Worm (Caenorhabditis elegans) whole organism, L3 larva: ENCODE measurements around the gene spp-26.

Source experiments
- R02D3.7 ChIP-seq: fragments of 150-350 bp; optimal IDR thresholded peaks from 2 replicates; lab custom pipeline; 2014; ENCODE audit warnings: missing biosample characterization, missing genetic modification characterization
- ZK546.5 ChIP-seq: sonication (generic microtip); optimal IDR thresholded peaks from 2 replicates; lab custom pipeline; 2017; ENCODE audit warnings: missing biosample characterization, missing genetic modification characterization
- aly-2 ChIP-seq: fragments of 150-350 bp; optimal IDR thresholded peaks from 2 replicates; lab custom pipeline; 2014; ENCODE audit warnings: missing biosample characterization, missing genetic modification characterization
- ama-1 ChIP-seq: fragments of 150-350 bp; optimal IDR thresholded peaks from 2 replicates; lab custom pipeline; 2018
- ceh-16 ChIP-seq: sonication (generic microtip); optimal IDR thresholded peaks from 2 replicates; lab custom pipeline; 2017; ENCODE audit warnings: missing biosample characterization, missing genetic modification characterization
- ceh-28 ChIP-seq: fragments of 150-350 bp; optimal IDR thresholded peaks from 2 replicates; lab custom pipeline; 2014; ENCODE audit warnings: missing biosample characterization, missing genetic modification reagents, missing genetic modification characterization
- ceh-82 ChIP-seq: fragments of 150-350 bp; optimal IDR thresholded peaks from 2 replicates; lab custom pipeline; 2014; ENCODE audit warnings: missing biosample characterization, missing genetic modification characterization
- ceh-9 ChIP-seq: sonication (generic microtip); optimal IDR thresholded peaks from 2 replicates; lab custom pipeline; 2018; ENCODE audit warnings: missing biosample characterization, missing genetic modification characterization
- egl-27 ChIP-seq: sonication (generic microtip); optimal IDR thresholded peaks from 4 replicates; lab custom pipeline; 2017; ENCODE audit warnings: missing biosample characterization, missing genetic modification reagents, missing genetic modification characterization
- egl-5 ChIP-seq: fragments of 150-350 bp; optimal IDR thresholded peaks from 2 replicates; lab custom pipeline; 2017; ENCODE audit warnings: missing biosample characterization, missing genetic modification reagents, missing genetic modification characterization, inconsistent platforms
- elt-1 ChIP-seq: fragments of 150-350 bp; optimal IDR thresholded peaks from 2 replicates; lab custom pipeline; 2014; ENCODE audit warnings: missing biosample characterization, missing genetic modification characterization
- elt-2 ChIP-seq: sonication (generic microtip); optimal IDR thresholded peaks from 2 replicates; lab custom pipeline; 2016; ENCODE audit warnings: missing genetic modification reagents, mild to moderate bottlenecking, missing genetic modification characterization, missing compliant biosample characterization
- elt-3 ChIP-seq, 3 experiments: fragments of 150-350 bp in 1 of 3; sonication (generic microtip) in 2 of 3; optimal IDR thresholded peaks; 2 replicates in 2 of 3; 4 replicates in 1 of 3; lab custom pipeline; 2014 to 2017; ENCODE audit warnings: missing biosample characterization in 3 of 3, missing genetic modification characterization in 3 of 3
- eor-1 ChIP-seq, 2 experiments: fragments of 150-350 bp; optimal IDR thresholded peaks; 2 replicates each; lab custom pipeline; 2014 to 2018; ENCODE audit warnings: missing biosample characterization in 2 of 2, missing genetic modification characterization in 2 of 2
- fkh-10 ChIP-seq: sonication (generic microtip); optimal IDR thresholded peaks from 2 replicates; lab custom pipeline; 2017; ENCODE audit warnings: missing biosample characterization, missing genetic modification reagents, missing genetic modification characterization
- hmg-11 ChIP-seq: sonication (generic microtip); optimal IDR thresholded peaks from 2 replicates; lab custom pipeline; 2016; ENCODE audit warnings: missing genetic modification characterization, missing compliant biosample characterization
- jun-1 ChIP-seq: fragments of 150-350 bp; optimal IDR thresholded peaks from 2 replicates; lab custom pipeline; 2014; ENCODE audit warnings: missing biosample characterization, missing genetic modification reagents, missing genetic modification characterization
- lin-15B ChIP-seq: fragments of 150-350 bp; optimal IDR thresholded peaks from 2 replicates; lab custom pipeline; 2014; ENCODE audit warnings: missing biosample characterization, missing genetic modification characterization
- lin-39 ChIP-seq: fragments of 150-350 bp; optimal IDR thresholded peaks from 2 replicates; lab custom pipeline; 2018; ENCODE audit warnings: missing biosample characterization, missing genetic modification reagents, missing genetic modification characterization
- lsy-12 ChIP-seq: sonication (generic microtip); optimal IDR thresholded peaks from 2 replicates; lab custom pipeline; 2016; ENCODE audit warnings: mild to moderate bottlenecking, missing genetic modification characterization, missing compliant biosample characterization
- mdl-1 ChIP-seq: fragments of 150-350 bp; optimal IDR thresholded peaks from 2 replicates; lab custom pipeline; 2014; ENCODE audit warnings: missing biosample characterization, missing genetic modification characterization
- mml-1 ChIP-seq: fragments of 150-350 bp; sonication (generic microtip); optimal IDR thresholded peaks from 3 replicates; lab custom pipeline; 2014; ENCODE audit warnings: missing biosample characterization, missing genetic modification characterization
- nfya-1 ChIP-seq: sonication (generic microtip); optimal IDR thresholded peaks from 2 replicates; lab custom pipeline; 2017; ENCODE audit warnings: missing genetic modification characterization, mild to moderate bottlenecking, missing compliant biosample characterization, antibody characterized with exemption, moderate library complexity; ENCODE audit not compliant: insufficient read depth
- nhr-12 ChIP-seq: fragments of 150-350 bp; optimal IDR thresholded peaks from 2 replicates; lab custom pipeline; 2014; ENCODE audit warnings: missing biosample characterization, missing genetic modification characterization
- nhr-23 ChIP-seq: fragments of 150-350 bp; optimal IDR thresholded peaks from 2 replicates; lab custom pipeline; 2014; ENCODE audit warnings: missing biosample characterization, missing genetic modification reagents, missing genetic modification characterization
- nhr-237 ChIP-seq: fragments of 150-350 bp; optimal IDR thresholded peaks from 2 replicates; lab custom pipeline; 2014; ENCODE audit warnings: missing biosample characterization, missing genetic modification characterization
- nhr-25 ChIP-seq: sonication (generic microtip); optimal IDR thresholded peaks from 2 replicates; lab custom pipeline; 2017; ENCODE audit warnings: missing biosample characterization, missing genetic modification characterization
- nhr-28 ChIP-seq: fragments of 150-350 bp; optimal IDR thresholded peaks from 2 replicates; lab custom pipeline; 2014; ENCODE audit warnings: missing biosample characterization, missing genetic modification characterization
- nhr-43 ChIP-seq: sonication (generic microtip); optimal IDR thresholded peaks from 2 replicates; lab custom pipeline; 2016; ENCODE audit warnings: mild to moderate bottlenecking, missing genetic modification characterization, missing compliant biosample characterization; ENCODE audit not compliant: poor library complexity, severe bottlenecking
- nhr-67 ChIP-seq: fragments of 150-350 bp; optimal IDR thresholded peaks from 2 replicates; lab custom pipeline; 2014; ENCODE audit warnings: missing biosample characterization, missing genetic modification characterization
- nhr-77 ChIP-seq: fragments of 150-350 bp; optimal IDR thresholded peaks from 2 replicates; lab custom pipeline; 2014; ENCODE audit warnings: missing biosample characterization, missing genetic modification characterization
- pha-4 ChIP-seq: fragments of 150-350 bp; optimal IDR thresholded peaks from 2 replicates; lab custom pipeline; 2014; ENCODE audit warnings: missing biosample characterization, missing genetic modification reagents, missing genetic modification characterization
- pqm-1 ChIP-seq: fragments of 150-350 bp; optimal IDR thresholded peaks from 2 replicates; lab custom pipeline; 2017; ENCODE audit warnings: missing biosample characterization, missing genetic modification characterization, inconsistent platforms
- sea-2 ChIP-seq: fragments of 150-350 bp; sonication (generic microtip); optimal IDR thresholded peaks from 4 replicates; lab custom pipeline; 2014; ENCODE audit warnings: missing biosample characterization, missing genetic modification reagents, missing genetic modification characterization
- skn-1 ChIP-seq: fragments of 150-350 bp; optimal IDR thresholded peaks from 2 replicates; lab custom pipeline; 2014; ENCODE audit warnings: missing biosample characterization, missing genetic modification characterization
- snpc-4 ChIP-seq: fragments of 150-350 bp; optimal IDR thresholded peaks from 2 replicates; lab custom pipeline; 2014; ENCODE audit warnings: missing biosample characterization, missing genetic modification characterization
- tbx-2 ChIP-seq: sonication (generic microtip); optimal IDR thresholded peaks from 2 replicates; lab custom pipeline; 2016; ENCODE audit warnings: mild to moderate bottlenecking, missing genetic modification characterization, missing compliant biosample characterization
- unc-39 ChIP-seq: sonication (generic microtip); optimal IDR thresholded peaks from 4 replicates; lab custom pipeline; 2017; ENCODE audit warnings: missing biosample characterization, missing genetic modification characterization
- zag-1 ChIP-seq: fragments of 150-350 bp; optimal IDR thresholded peaks from 2 replicates; lab custom pipeline; 2014; ENCODE audit warnings: missing biosample characterization, missing genetic modification characterization
- ztf-4 ChIP-seq: fragments of 150-350 bp; optimal IDR thresholded peaks from 2 replicates; lab custom pipeline; 2014; ENCODE audit warnings: missing biosample characterization, missing genetic modification characterization

Gene spp-26

DNA sequence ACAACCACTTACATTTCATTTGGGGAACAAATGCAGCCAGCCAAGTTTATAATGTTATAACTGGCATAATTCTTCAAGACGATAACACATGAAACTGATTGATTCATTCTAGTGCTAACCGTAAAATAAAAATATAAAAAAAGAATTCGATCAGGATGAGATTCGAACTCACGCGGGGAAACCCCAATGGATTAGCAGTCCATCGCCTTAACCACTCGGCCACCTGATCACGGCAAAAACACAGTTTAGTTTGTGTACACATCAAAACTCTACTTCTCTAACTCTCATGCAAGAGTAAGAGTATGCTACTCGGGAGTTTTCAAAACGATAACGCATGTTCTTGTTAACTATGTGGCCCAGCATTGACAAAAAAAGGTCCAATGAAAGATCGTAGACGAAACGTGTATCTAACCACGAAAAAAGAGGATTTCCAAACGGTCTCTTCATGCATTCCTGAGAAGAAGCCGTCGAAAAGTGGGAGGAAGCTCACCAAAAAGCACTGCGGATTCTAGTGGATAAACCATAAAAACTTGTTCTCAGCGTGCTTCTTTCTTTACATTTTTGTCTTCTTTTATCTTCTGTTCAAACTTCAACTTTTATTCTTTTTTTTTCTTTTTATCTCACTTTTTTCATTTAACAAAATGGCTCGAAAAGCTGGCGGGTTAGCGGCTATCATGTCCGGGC lies 7.2 kb downstream of the spp-26 start, which contains the start of gene twk-10:
Gene twk-10, plus strand, starts transcription at position 634 of the 684 bp plus-strand sequence.
- TF ChIP-seq nhr-67 (tag; lab: Kevin White, UChicago), result no peak
- TF ChIP-seq R02D3.7, result no peak
- TF ChIP-seq nhr-28 (tag; lab: Kevin White, UChicago), result no peak
- no peak for TF ChIP-seq ceh-16 (tag; lab: Kevin White, UChicago)
- no peak for TF ChIP-seq nhr-12 (tag; lab: Kevin White, UChicago)
- no peak for TF ChIP-seq lin-39 (tag; lab: Kevin White, UChicago)
- no peak for TF ChIP-seq lsy-12 (tag; lab: Kevin White, UChicago)
- no peak for TF ChIP-seq sea-2
- no peak for TF ChIP-seq aly-2 (tag; lab: Kevin White, UChicago)
- peak; percentile 9 for TF ChIP-seq egl-27 (tag; lab: Kevin White, UChicago)
- TF ChIP-seq egl-5 (tag; lab: Kevin White, UChicago), result no peak
- no peak for TF ChIP-seq ceh-28 (tag; lab: Kevin White, UChicago)
- TF ChIP-seq nhr-23 (tag; lab: Kevin White, UChicago), result peak; percentile 12
- TF ChIP-seq nhr-77 (tag; lab: Kevin White, UChicago), result no peak
- no peak for TF ChIP-seq nfya-1 (tag; lab: Kevin White, UChicago)
- TF ChIP-seq lin-15B, result no peak
- no peak for TF ChIP-seq skn-1 (tag; lab: Kevin White, UChicago)
- no peak for TF ChIP-seq jun-1 (tag; lab: Kevin White, UChicago)
- TF ChIP-seq nhr-25 (tag; lab: Kevin White, UChicago), result no peak
- no peak for TF ChIP-seq ceh-9 (tag; lab: Kevin White, UChicago)
- no peak for TF ChIP-seq hmg-11
- TF ChIP-seq eor-1 (tag; optimal IDR thresholded peaks at IDR 0.05; lab: Kevin White, UChicago), result no peak
- TF ChIP-seq fkh-10 (GFP tag; lab: Kevin White, UChicago), result no peak
- TF ChIP-seq snpc-4 (tag; lab: Kevin White, UChicago), result no peak
- no peak for TF ChIP-seq elt-1 (tag; lab: Kevin White, UChicago)
- no peak for TF ChIP-seq ZK546.5
- TF ChIP-seq nhr-237 (tag; lab: Kevin White, UChicago), result no peak
- TF ChIP-seq zag-1 (tag; lab: Kevin White, UChicago), result no peak
- TF ChIP-seq pqm-1, result peak; percentile 5
- no peak for TF ChIP-seq tbx-2 (tag; lab: Kevin White, UChicago)
- TF ChIP-seq unc-39 (tag; lab: Kevin White, UChicago), result no peak
- TF ChIP-seq pha-4 (tag; lab: Kevin White, UChicago), result peak; percentile 60
- no peak for TF ChIP-seq ceh-82 (tag; lab: Kevin White, UChicago)
- TF ChIP-seq elt-2, result peak; percentile 32
- no peak for TF ChIP-seq ama-1
- peak; percentile 47 for TF ChIP-seq nhr-43 (tag; lab: Kevin White, UChicago)
- no peak for TF ChIP-seq elt-3 (tag; optimal IDR thresholded peaks at IDR 0.05; lab: Kevin White, UChicago)
- no peak for TF ChIP-seq mdl-1 (tag; lab: Kevin White, UChicago)
- TF ChIP-seq ztf-4 (tag; lab: Kevin White, UChicago), result no peak

DNA sequence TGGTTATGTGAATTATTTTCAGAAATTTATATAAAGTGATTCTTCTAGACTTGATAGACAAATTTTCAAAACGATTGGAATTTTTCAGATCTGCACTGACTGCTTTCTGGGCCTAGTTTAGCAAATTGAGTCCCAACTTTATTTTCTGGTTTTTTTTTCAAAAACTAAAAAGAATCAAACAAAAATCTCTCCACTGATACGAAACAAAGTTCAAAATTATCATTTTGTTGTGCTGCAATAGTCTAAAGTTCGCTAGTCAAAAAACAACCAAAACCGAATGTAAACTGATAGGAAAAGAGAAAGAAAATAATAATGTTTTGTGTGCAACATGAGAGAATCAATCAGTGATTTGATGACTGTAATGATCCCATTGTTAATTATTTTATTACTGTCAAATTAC lies 9.1 kb downstream of the spp-26 start, which contains the start of gene lipl-4:
Gene lipl-4, plus strand, starts transcription at position 301 of the 400 bp plus-strand sequence.
- TF ChIP-seq pqm-1, result peak; percentile 18
- TF ChIP-seq elt-2, result no peak
- peak; percentile 5 for TF ChIP-seq pha-4 (tag; lab: Kevin White, UChicago)

DNA sequence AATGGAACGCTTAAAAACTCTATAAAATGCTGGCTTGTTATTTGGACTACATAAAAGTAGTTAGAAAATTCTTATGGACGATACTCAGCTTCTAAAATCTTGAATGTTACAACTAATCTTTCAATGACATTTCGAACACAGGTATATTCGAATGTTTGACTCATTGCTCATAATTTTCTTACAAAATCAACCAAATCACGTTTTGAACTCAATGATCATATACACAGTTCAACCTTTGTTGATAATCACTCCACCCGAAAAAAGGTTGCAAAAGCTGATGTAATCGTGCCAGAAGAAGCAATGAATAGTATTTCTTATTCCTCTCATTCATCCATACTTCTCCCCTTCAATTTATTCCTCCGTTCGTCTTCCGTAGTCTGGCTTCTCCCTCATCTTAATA lies 9.9 kb downstream of the spp-26 start, which contains the start of gene K04A8.20:
Gene K04A8.20, plus strand, starts transcription at position 301 of the 400 bp plus-strand sequence.
- TF ChIP-seq zag-1 (tag; lab: Kevin White, UChicago) (no peak), fkh-10 (GFP tag; lab: Kevin White, UChicago) (no peak), nhr-28 (tag; lab: Kevin White, UChicago) (no peak), mml-1 (tag; lab: Kevin White, UChicago) (no peak), ceh-28 (tag; lab: Kevin White, UChicago) (no peak), pqm-1 (no peak), ama-1 (no peak), lin-39 (tag; lab: Kevin White, UChicago) (no peak)
- TF ChIP-seq, all 47 proteins: peak for 0
